Worm (Caenorhabditis elegans) whole organism, early embryonic: ENCODE data around the gene tin-9.1.

Experiments used
- B0310.2 ChIP-seq: sonication (generic microtip); optimal IDR thresholded peaks from 2 replicates; lab custom pipeline; 2016; ENCODE audit warnings: mild to moderate bottlenecking, missing genetic modification characterization, missing compliant biosample characterization
- F13C5.2 ChIP-seq: sonication (generic microtip); optimal IDR thresholded peaks from 2 replicates; lab custom pipeline; 2017; ENCODE audit warnings: mild to moderate bottlenecking, missing genetic modification characterization, inconsistent platforms, missing compliant biosample characterization
- aly-1 ChIP-seq: sonication (generic microtip); optimal IDR thresholded peaks from 2 replicates; lab custom pipeline; 2016; ENCODE audit warnings: missing genetic modification characterization, missing compliant biosample characterization
- ama-1 ChIP-seq: fragments of 150-350 bp; optimal IDR thresholded peaks from 2 replicates; lab custom pipeline; 2014
- ceh-13 ChIP-seq: fragments of 200-800 bp; sonication (Bioruptor generic); optimal IDR thresholded peaks from 2 replicates; lab custom pipeline; 2018; ENCODE audit warnings: mild to moderate bottlenecking, missing genetic modification characterization, missing compliant biosample characterization
- ceh-36 ChIP-seq: sonication (generic microtip); optimal IDR thresholded peaks from 2 replicates; lab custom pipeline; 2016; ENCODE audit warnings: missing genetic modification characterization, inconsistent platforms, missing compliant biosample characterization
- ets-7 ChIP-seq: sonication (generic microtip); optimal IDR thresholded peaks from 2 replicates; lab custom pipeline; 2016; ENCODE audit warnings: missing genotype, missing genetic modification characterization, missing compliant biosample characterization
- flt-1 ChIP-seq: fragments of 200-800 bp; sonication (Bioruptor generic); IDR thresholded peaks from 2 replicates; pipeline ENCODE4 v1.3.6; 2022; ENCODE audit warnings: missing genetic modification characterization, missing compliant biosample characterization
- hmbx-1 ChIP-seq: sonication (generic microtip); optimal IDR thresholded peaks from 2 replicates; lab custom pipeline; 2016; ENCODE audit warnings: mild to moderate bottlenecking, missing genetic modification characterization, missing compliant biosample characterization
- hmg-4 ChIP-seq: fragments of 200-800 bp; sonication (Bioruptor generic); optimal IDR thresholded peaks from 2 replicates; lab custom pipeline; 2018; ENCODE audit warnings: mild to moderate bottlenecking, missing genetic modification characterization, missing compliant biosample characterization
- hnd-1 ChIP-seq: sonication (generic microtip); optimal IDR thresholded peaks from 2 replicates; lab custom pipeline; 2016; ENCODE audit warnings: missing genetic modification characterization, missing compliant biosample characterization
- pes-1 ChIP-seq: fragments of 200-800 bp; sonication (Bioruptor generic); IDR thresholded peaks from 2 replicates; pipeline ENCODE4 v1.3.6; 2022; ENCODE audit warnings: missing genetic modification reagents, missing genetic modification characterization, missing compliant biosample characterization
- scrt-1 ChIP-seq: fragments of 200-800 bp; sonication (Bioruptor generic); IDR thresholded peaks from 2 replicates; pipeline ENCODE4 v1.3.6; 2022; ENCODE audit warnings: missing genetic modification characterization, missing compliant biosample characterization
- sea-1 ChIP-seq: fragments of 200-800 bp; sonication (Bioruptor generic); conservative IDR thresholded peaks from 2 replicates; pipeline ENCODE4 v1.3.6; 2022; ENCODE audit warnings: missing genetic modification characterization, missing compliant biosample characterization
- tbx-11 ChIP-seq: fragments of 200-800 bp; sonication (Bioruptor generic); IDR thresholded peaks from 2 replicates; pipeline ENCODE4 v1.3.6; 2022; ENCODE audit warnings: missing genetic modification characterization, missing compliant biosample characterization
- tbx-37 ChIP-seq: fragments of 200-800 bp; sonication (Bioruptor generic); conservative IDR thresholded peaks from 2 replicates; pipeline ENCODE4 v1.3.6; 2022; ENCODE audit warnings: missing genetic modification reagents, missing genetic modification characterization, missing compliant biosample characterization
- tra-4 ChIP-seq: sonication (generic microtip); optimal IDR thresholded peaks from 2 replicates; lab custom pipeline; 2017; ENCODE audit warnings: missing genetic modification characterization, missing compliant biosample characterization

Gene tin-9.1

ce11 chrIV:7048637-7049245 lies 4.3 kb upstream of the tin-9.1 start:
- TF ChIP-seq hmg-4 (GFP tag; lab: Kevin White, UChicago): no peak
- no peak for TF ChIP-seq pes-1
- TF ChIP-seq tra-4 (tag; lab: Kevin White, UChicago): no peak
- no peak for TF ChIP-seq sea-1 (GFP tag; lab: Robert Waterston, UW)
- no peak for TF ChIP-seq scrt-1
- no peak for TF ChIP-seq hnd-1 (tag; lab: Kevin White, UChicago)
- no peak for TF ChIP-seq aly-1 (tag; lab: Kevin White, UChicago)
- TF ChIP-seq ceh-13 (GFP tag; lab: Kevin White, UChicago): no peak
- no peak for TF ChIP-seq hmbx-1 (tag; lab: Kevin White, UChicago)
- no peak for TF ChIP-seq flt-1 (GFP tag; lab: Robert Waterston, UW)
- no peak for TF ChIP-seq ets-7 (tag; lab: Kevin White, UChicago)
- TF ChIP-seq ama-1: no peak

- TF ChIP-seq hmg-4 (GFP tag; lab: Kevin White, UChicago) (no peak), ceh-13 (GFP tag; lab: Kevin White, UChicago) (no peak), tbx-11 (GFP tag; lab: Robert Waterston, UW) (no peak), tra-4 (tag; lab: Kevin White, UChicago) (no peak), sea-1 (GFP tag; lab: Robert Waterston, UW) (no peak), pes-1 (no peak), F13C5.2 (no peak), tbx-37 (GFP tag; lab: Robert Waterston, UW) (no peak), ceh-36 (tag; lab: Kevin White, UChicago) (no peak), ets-7 (tag; lab: Kevin White, UChicago) (no peak), B0310.2 (tag; lab: Kevin White, UChicago) (no peak)
These were observed 3.4 kb upstream of the tin-9.1 start for ce11 chrIV:7047762-7048178.

- TF ChIP-seq sea-1 (GFP tag; lab: Robert Waterston, UW) (no peak), B0310.2 (tag; lab: Kevin White, UChicago) (no peak), aly-1 (tag; lab: Kevin White, UChicago) (no peak), hmg-4 (GFP tag; lab: Kevin White, UChicago) (no peak), tbx-37 (GFP tag; lab: Robert Waterston, UW) (no peak), ceh-36 (tag; lab: Kevin White, UChicago) (no peak), ets-7 (tag; lab: Kevin White, UChicago) (no peak), ama-1 (no peak), tra-4 (tag; lab: Kevin White, UChicago) (no peak), hnd-1 (tag; lab: Kevin White, UChicago) (no peak), pes-1 (no peak), tbx-11 (GFP tag; lab: Robert Waterston, UW) (no peak)
These were observed 2.4 kb upstream of the tin-9.1 start for ce11 chrIV:7046641-7047361.

ce11 chrIV:7045362-7045936 lies 1.0 kb upstream of the tin-9.1 start:
- no peak for TF ChIP-seq scrt-1
- TF ChIP-seq tra-4 (tag; lab: Kevin White, UChicago): no peak

ce11 chrIV:7043430-7043829 lies 972 bp downstream of the tin-9.1 start:
- TF ChIP-seq hnd-1 (tag; lab: Kevin White, UChicago) (no peak), F13C5.2 (no peak), ceh-13 (GFP tag; lab: Kevin White, UChicago) (no peak), tbx-11 (GFP tag; lab: Robert Waterston, UW) (no peak), hmg-4 (GFP tag; lab: Kevin White, UChicago) (no peak), B0310.2 (tag; lab: Kevin White, UChicago) (no peak), ceh-36 (tag; lab: Kevin White, UChicago) (no peak), ama-1 (no peak), scrt-1 (no peak), flt-1 (GFP tag; lab: Robert Waterston, UW) (no peak), tbx-37 (GFP tag; lab: Robert Waterston, UW) (no peak), pes-1 (no peak), sea-1 (GFP tag; lab: Robert Waterston, UW) (no peak), tra-4 (tag; lab: Kevin White, UChicago) (no peak), hmbx-1 (tag; lab: Kevin White, UChicago) (no peak), aly-1 (tag; lab: Kevin White, UChicago) (no peak), ets-7 (tag; lab: Kevin White, UChicago) (no peak)

- TF ChIP-seq ets-7 (tag; lab: Kevin White, UChicago) (peak; percentile 17), pes-1 (peak; percentile 72), F13C5.2 (peak; percentile 89), scrt-1 (peak; percentile 76), hmbx-1 (tag; lab: Kevin White, UChicago) (peak; percentile 7), ceh-13 (GFP tag; lab: Kevin White, UChicago) (peak; percentile 2), tbx-11 (GFP tag; lab: Robert Waterston, UW) (peak; percentile 50; the same call in 1 of the 2 replicates), tbx-37 (GFP tag; lab: Robert Waterston, UW) (peak; percentile 56), tra-4 (tag; lab: Kevin White, UChicago) (no peak), ama-1 (no peak), sea-1 (GFP tag; lab: Robert Waterston, UW) (no peak; the same call in 1 of the 2 replicates), hmg-4 (GFP tag; lab: Kevin White, UChicago) (peak; percentile 70), flt-1 (GFP tag; lab: Robert Waterston, UW) (no peak; the same call in 1 of the 2 replicates), ceh-36 (tag; lab: Kevin White, UChicago) (peak; percentile 23), B0310.2 (tag; lab: Kevin White, UChicago) (no peak), aly-1 (tag; lab: Kevin White, UChicago) (peak; percentile 38), hnd-1 (tag; lab: Kevin White, UChicago) (peak; percentile 26)
These were observed 4.7 kb downstream of the tin-9.1 start, which contains the start of the genes cogc-2 and klp-18 for ce11 chrIV:7039476-7040261. Gene cogc-2 (minus strand): TSS chrIV:7039580. Gene klp-18 (plus strand): TSS chrIV:7040211.
